In the genomic region with DNA sequence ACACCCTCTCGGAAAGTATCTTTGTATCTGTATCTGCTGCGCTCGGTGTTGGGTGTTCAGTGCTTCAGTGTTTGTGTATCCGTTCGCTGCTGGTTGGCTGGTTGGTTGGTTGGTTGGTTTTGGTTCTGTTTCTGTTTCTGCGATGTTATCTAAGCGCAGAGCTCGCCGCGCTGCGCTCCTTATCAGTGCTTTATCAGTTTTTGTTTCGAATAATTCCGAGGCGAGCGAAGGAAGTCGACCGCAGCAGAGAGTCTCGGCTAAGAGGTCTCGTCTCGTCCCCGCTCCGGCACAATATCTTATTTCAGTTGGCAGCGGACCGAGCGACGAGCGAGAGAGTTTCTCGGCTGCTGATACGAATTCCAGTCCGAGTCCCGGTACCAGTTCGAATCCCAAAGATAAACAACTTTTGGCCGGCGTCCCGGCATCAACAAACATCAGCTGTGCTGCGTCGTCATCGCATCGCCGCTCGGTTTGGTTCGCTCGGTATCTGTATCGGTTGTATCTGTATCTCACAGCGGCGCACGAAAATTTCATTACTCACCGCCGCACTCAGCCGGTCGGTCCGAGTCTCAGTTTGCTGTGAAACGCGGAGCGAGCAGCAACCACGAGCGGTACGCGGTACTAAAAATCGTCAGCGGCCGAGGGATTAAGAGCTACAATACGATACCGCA, we compare ENCODE assay signal across 1 fruit fly cellular context.
A peak's percentile ranks its signal among the peaks of the same experiment; 100 is the strongest.
TF ChIP-seq lines count a peak whose summit lies in the region.

No protein-coding gene starts in this region.

TF ChIP-seq in whole organism, embryonic, 481 proteins besides CTCF, POLR2A, EP300 and RAD21 (continued from another document and continues in another):
- TF ChIP-seq crol (GFP tag; IDR thresholded peaks at IDR 0.05; lab: Robert Waterston, UW) (peak; percentile 56), CG18476 (GFP tag; optimal IDR thresholded peaks at IDR 0.05; lab: Kevin White, UChicago) (no peak), dm (GFP tag; optimal IDR thresholded peaks at IDR 0.05; lab: Kevin White, UChicago) (no peak), CG1602 (GFP tag; optimal IDR thresholded peaks at IDR 0.05; lab: Kevin White, UChicago) (no peak), CG10565 (GFP tag; optimal IDR thresholded peaks at IDR 0.05; lab: Kevin White, UChicago) (no peak), ems (GFP tag; optimal IDR thresholded peaks at IDR 0.05; lab: Kevin White, UChicago) (peak; percentile 40), MBD-R2 (GFP tag; IDR thresholded peaks at IDR 0.05; lab: Robert Waterston, UW) (peak; percentile 33; the same call in 1 of the 2 replicates), odd (GFP tag; optimal IDR thresholded peaks at IDR 0.05; lab: Kevin White, UChicago) (peak; percentile 43), Sry-δ (GFP tag; optimal IDR thresholded peaks at IDR 0.05; lab: Kevin White, UChicago) (no peak), ttk (GFP tag; IDR thresholded peaks at IDR 0.05; lab: Robert Waterston, UW) (no peak), caup (GFP tag; optimal IDR thresholded peaks at IDR 0.05; lab: Kevin White, UChicago; ENCODE audit: severe bottlenecking) (peak; percentile 22), Doc2 (GFP tag; IDR thresholded peaks at IDR 0.05; lab: Robert Waterston, UW) (no peak), Ada2b (GFP tag; IDR thresholded peaks at IDR 0.05; lab: Robert Waterston, UW) (0 out of 2 replicates have a peak, but pooled peaks have one; percentile 12), CG1603 (tag; optimal IDR thresholded peaks at IDR 0.05; lab: Kevin White, UChicago) (peak; percentile 45), CG34224 (GFP tag; IDR thresholded peaks at IDR 0.05; lab: Robert Waterston, UW; ENCODE audit: partially characterized antibody) (peak; percentile 74), CG10431 (GFP tag; optimal IDR thresholded peaks at IDR 0.05; lab: Kevin White, UChicago) (no peak), CG4328 (GFP tag; optimal IDR thresholded peaks at IDR 0.05; lab: Kevin White, UChicago) (no peak), HmgD (GFP tag; optimal IDR thresholded peaks at IDR 0.05; lab: Kevin White, UChicago) (peak; percentile 31), CG9215 (GFP tag; IDR thresholded peaks at IDR 0.05; lab: Robert Waterston, UW) (no peak), Abd-B (GFP tag; optimal IDR thresholded peaks at IDR 0.05; lab: Kevin White, UChicago) (no peak), ftz-f1 (GFP tag; optimal IDR thresholded peaks at IDR 0.05; lab: Kevin White, UChicago) (peak; percentile 57), CG42726 (GFP tag; IDR thresholded peaks at IDR 0.05; lab: Robert Waterston, UW; ENCODE audit: partially characterized antibody) (peak; percentile 70), bowl (GFP tag; IDR thresholded peaks at IDR 0.05; lab: Robert Waterston, UW) (no peak), CG14014 (GFP tag; IDR thresholded peaks at IDR 0.05; lab: Robert Waterston, UW) (no peak; the same call in 1 of the 2 replicates), tgo (GFP tag; IDR thresholded peaks at IDR 0.05; lab: Robert Waterston, UW) (no peak), CG17612 (GFP tag; IDR thresholded peaks at IDR 0.05; lab: Robert Waterston, UW) (no peak), Hey (tag; optimal IDR thresholded peaks at IDR 0.05; lab: Kevin White, UChicago) (no peak), fru (optimal IDR thresholded peaks at IDR 0.05; lab: Kevin White, UChicago) (no peak), dati (GFP tag; IDR thresholded peaks at IDR 0.05; lab: Robert Waterston, UW) (no peak), zen (tag; optimal IDR thresholded peaks at IDR 0.05; lab: Kevin White, UChicago) (peak; percentile 12), Max (GFP tag; optimal IDR thresholded peaks at IDR 0.05; lab: Kevin White, UChicago) (no peak), CG14860 (GFP tag; IDR thresholded peaks at IDR 0.05; lab: Robert Waterston, UW; ENCODE audit: partially characterized antibody) (no peak), CG17361 (GFP tag; IDR thresholded peaks at IDR 0.05; lab: Robert Waterston, UW) (no peak), bab2 (GFP tag; optimal IDR thresholded peaks at IDR 0.05; lab: Kevin White, UChicago) (peak; percentile 0), toy (GFP tag; IDR thresholded peaks at IDR 0.05; lab: Robert Waterston, UW) (no peak), ERR (GFP tag; optimal IDR thresholded peaks at IDR 0.05; lab: Kevin White, UChicago) (no peak), Oli (tag; optimal IDR thresholded peaks at IDR 0.05; lab: Kevin White, UChicago) (no peak), CG14710 (tag; optimal IDR thresholded peaks at IDR 0.05; lab: Kevin White, UChicago) (peak; percentile 25), cato (GFP tag; optimal IDR thresholded peaks at IDR 0.05; lab: Kevin White, UChicago; ENCODE audit: borderline replicate concordance) (no peak), CG13287 (GFP tag; IDR thresholded peaks at IDR 0.05; lab: Robert Waterston, UW; ENCODE audit: partially characterized antibody) (peak; percentile 74), Oaz (GFP tag; IDR thresholded peaks at IDR 0.05; lab: Robert Waterston, UW) (no peak), btn (GFP tag; optimal IDR thresholded peaks at IDR 0.05; lab: Kevin White, UChicago) (peak; percentile 43), NC2α (GFP tag; optimal IDR thresholded peaks at IDR 0.05; lab: Kevin White, UChicago) (no peak), NK7.1 (GFP tag; optimal IDR thresholded peaks at IDR 0.05; lab: Kevin White, UChicago) (no peak), CG12659 (GFP tag; optimal IDR thresholded peaks at IDR 0.05; lab: Kevin White, UChicago) (peak; percentile 15), CG1024 (GFP tag; IDR thresholded peaks at IDR 0.05; lab: Robert Waterston, UW) (peak; percentile 28; the same call in 1 of the 2 replicates), ranshi (GFP tag; IDR thresholded peaks at IDR 0.05; lab: Robert Waterston, UW) (peak; percentile 41; the same call in 1 of the 2 replicates), h (optimal IDR thresholded peaks at IDR 0.05; lab: Kevin White, UChicago) (no peak), CG11696 (GFP tag; IDR thresholded peaks at IDR 0.05; lab: Robert Waterston, UW) (no peak), CG16813 (GFP tag; IDR thresholded peaks at IDR 0.05; lab: Robert Waterston, UW; ENCODE audit: partially characterized antibody) (no peak), CG4424 (GFP tag; optimal IDR thresholded peaks at IDR 0.05; lab: Kevin White, UChicago) (peak; percentile 29), CG6854 (GFP tag; optimal IDR thresholded peaks at IDR 0.05; lab: Kevin White, UChicago) (peak; percentile 38), knrl (GFP tag; IDR thresholded peaks at IDR 0.05; lab: Robert Waterston, UW; ENCODE audit: partially characterized antibody) (peak; percentile 45; the same call in 2 of the 3 replicates), croc (GFP tag; conservative IDR thresholded peaks at IDR 0.05; lab: Robert Waterston, UW) (no peak), CG2202 (tag; optimal IDR thresholded peaks at IDR 0.05; lab: Kevin White, UChicago) (no peak), CG7271 (tag; optimal IDR thresholded peaks at IDR 0.05; lab: Kevin White, UChicago) (peak; percentile 21), pum (GFP tag; optimal IDR thresholded peaks at IDR 0.05; lab: Kevin White, UChicago) (no peak), dmrt11E (tag; optimal IDR thresholded peaks at IDR 0.05; lab: Kevin White, UChicago) (no peak), sima (GFP tag; optimal IDR thresholded peaks at IDR 0.05; lab: Kevin White, UChicago) (no peak), Lim3 (GFP tag; IDR thresholded peaks at IDR 0.05; lab: Robert Waterston, UW) (no peak), Doc3 (GFP tag; IDR thresholded peaks at IDR 0.05; lab: Robert Waterston, UW; ENCODE audit: partially characterized antibody) (no peak), pita (GFP tag; optimal IDR thresholded peaks at IDR 0.05; lab: Kevin White, UChicago) (no peak), bbx (GFP tag; IDR thresholded peaks at IDR 0.05; lab: Robert Waterston, UW; ENCODE audit: partially characterized antibody) (peak; percentile 64), Fer2 (tag; optimal IDR thresholded peaks at IDR 0.05; lab: Kevin White, UChicago) (no peak), Awh (GFP tag; IDR thresholded peaks at IDR 0.05; lab: Robert Waterston, UW) (0 out of 2 replicates have a peak, but pooled peaks have one; percentile 6), pros (GFP tag; optimal IDR thresholded peaks at IDR 0.05; lab: Kevin White, UChicago) (peak; percentile 93), Sox102F (GFP tag; optimal IDR thresholded peaks at IDR 0.05; lab: Kevin White, UChicago) (no peak), Sin3A (optimal IDR thresholded peaks at IDR 0.05; lab: Kevin White, UChicago) (no peak), CG5180 (GFP tag; optimal IDR thresholded peaks at IDR 0.05; lab: Kevin White, UChicago) (peak; percentile 91), Eip74EF (GFP tag; optimal IDR thresholded peaks at IDR 0.05; lab: Kevin White, UChicago) (no peak), Mes4 (GFP tag; optimal IDR thresholded peaks at IDR 0.05; lab: Kevin White, UChicago) (no peak), tio (GFP tag; optimal IDR thresholded peaks at IDR 0.05; lab: Kevin White, UChicago) (no peak), tin (GFP tag; optimal IDR thresholded peaks at IDR 0.05; lab: Kevin White, UChicago) (no peak), CG11085 (GFP tag; IDR thresholded peaks at IDR 0.05; lab: Robert Waterston, UW) (0 out of 2 replicates have a peak, but pooled peaks have one; percentile 9), CG10366 (GFP tag; IDR thresholded peaks at IDR 0.05; lab: Robert Waterston, UW) (0 out of 2 replicates have a peak, but pooled peaks have one; percentile 19), HHEX (GFP tag; optimal IDR thresholded peaks at IDR 0.05; lab: Kevin White, UChicago) (peak; percentile 37), CG9876 (GFP tag; optimal IDR thresholded peaks at IDR 0.05; lab: Kevin White, UChicago) (no peak), Med (GFP tag; lab: Kevin White, UChicago) (peak; percentile 95), sisA (GFP tag; IDR thresholded peaks at IDR 0.05; lab: Robert Waterston, UW) (no peak), hb (GFP tag; IDR thresholded peaks at IDR 0.05; lab: Robert Waterston, UW; ENCODE audit: partially characterized antibody) (no peak), CG6813 (GFP tag; optimal IDR thresholded peaks at IDR 0.05; lab: Kevin White, UChicago) (no peak), Hr39 (optimal IDR thresholded peaks at IDR 0.05; lab: Kevin White, UChicago) (no peak), CG6689 (GFP tag; IDR thresholded peaks at IDR 0.05; lab: Robert Waterston, UW) (no peak), Atf3 (GFP tag; optimal IDR thresholded peaks at IDR 0.05; lab: Kevin White, UChicago) (no peak), Rfx (GFP tag; IDR thresholded peaks at IDR 0.05; lab: Robert Waterston, UW) (peak; percentile 48; the same call in 1 of the 2 replicates), fd102C (GFP tag; optimal IDR thresholded peaks at IDR 0.05; lab: Kevin White, UChicago) (peak; percentile 51), Scr (GFP tag; IDR thresholded peaks at IDR 0.05; lab: Robert Waterston, UW; ENCODE audit: partially characterized antibody) (peak; percentile 50), CoRest (tag; optimal IDR thresholded peaks at IDR 0.05; lab: Kevin White, UChicago) (no peak), CG17912 (GFP tag; optimal IDR thresholded peaks at IDR 0.05; lab: Kevin White, UChicago) (peak; percentile 28), jigr1 (GFP tag; IDR thresholded peaks at IDR 0.05; lab: Robert Waterston, UW) (no peak), Ptx1 (GFP tag; IDR thresholded peaks at IDR 0.05; lab: Robert Waterston, UW) (no peak), CG11398 (GFP tag; optimal IDR thresholded peaks at IDR 0.05; lab: Kevin White, UChicago) (peak; percentile 44), Dp (GFP tag; optimal IDR thresholded peaks at IDR 0.05; lab: Kevin White, UChicago) (no peak), CG4730 (GFP tag; IDR thresholded peaks at IDR 0.05; lab: Robert Waterston, UW) (no peak), lab (GFP tag; optimal IDR thresholded peaks at IDR 0.05; lab: Kevin White, UChicago) (peak; percentile 41), Asciz (GFP tag; optimal IDR thresholded peaks at IDR 0.05; lab: Kevin White, UChicago) (no peak), CG8359 (GFP tag; optimal IDR thresholded peaks at IDR 0.05; lab: Kevin White, UChicago; ENCODE audit: borderline replicate concordance) (no peak), twi (tag; optimal IDR thresholded peaks at IDR 0.05; lab: Kevin White, UChicago) (no peak), pho (GFP tag; optimal IDR thresholded peaks at IDR 0.05; lab: Kevin White, UChicago) (no peak), inv (GFP tag; IDR thresholded peaks at IDR 0.05; lab: Robert Waterston, UW; ENCODE audit: partially characterized antibody) (no peak; the same call in 1 of the 2 replicates), CG4404 (GFP tag; IDR thresholded peaks at IDR 0.05; lab: Robert Waterston, UW) (no peak), wek (GFP tag; optimal IDR thresholded peaks at IDR 0.05; lab: Kevin White, UChicago) (peak; percentile 29), CG2116 (GFP tag; optimal IDR thresholded peaks at IDR 0.05; lab: Kevin White, UChicago) (no peak), CG18619 (GFP tag; optimal IDR thresholded peaks at IDR 0.05; lab: Kevin White, UChicago) (peak; percentile 14), bcd (GFP tag; optimal IDR thresholded peaks at IDR 0.05; lab: Kevin White, UChicago) (peak; percentile 77), Dref (GFP tag; IDR thresholded peaks at IDR 0.05; lab: Robert Waterston, UW) (no peak), CG3407 (GFP tag; optimal IDR thresholded peaks at IDR 0.05; lab: Kevin White, UChicago) (peak; percentile 27), CG15514 (GFP tag; optimal IDR thresholded peaks at IDR 0.05; lab: Kevin White, UChicago) (peak; percentile 55), nerfin-1 (tag; optimal IDR thresholded peaks at IDR 0.05; lab: Kevin White, UChicago) (peak; percentile 77), nom (GFP tag; optimal IDR thresholded peaks at IDR 0.05; lab: Kevin White, UChicago) (peak; percentile 50), CG30403 (GFP tag; optimal IDR thresholded peaks at IDR 0.05; lab: Kevin White, UChicago) (no peak), CG12219 (GFP tag; optimal IDR thresholded peaks at IDR 0.05; lab: Kevin White, UChicago) (peak; percentile 26), trh (GFP tag; optimal IDR thresholded peaks at IDR 0.05; lab: Kevin White, UChicago) (no peak), CG3838 (GFP tag; optimal IDR thresholded peaks at IDR 0.05; lab: Kevin White, UChicago) (peak; percentile 60), CG17829 (tag; optimal IDR thresholded peaks at IDR 0.05; lab: Kevin White, UChicago) (peak; percentile 79), gcm2 (GFP tag; optimal IDR thresholded peaks at IDR 0.05; lab: Kevin White, UChicago) (no peak), abd-A (tag; optimal IDR thresholded peaks at IDR 0.05; lab: Kevin White, UChicago) (peak; percentile 70), eyg (GFP tag; optimal IDR thresholded peaks at IDR 0.05; lab: Kevin White, UChicago) (peak; percentile 45), wor (GFP tag; IDR thresholded peaks at IDR 0.05; lab: Robert Waterston, UW) (no peak), gfzf (GFP tag; optimal IDR thresholded peaks at IDR 0.05; lab: Kevin White, UChicago) (no peak), chinmo (GFP tag; IDR thresholded peaks at IDR 0.05; lab: Robert Waterston, UW; ENCODE audit: partially characterized antibody) (peak; percentile 92; the same call in 2 of the 4 replicates), disco-r (GFP tag; optimal IDR thresholded peaks at IDR 0.05; lab: Kevin White, UChicago) (no peak)
